Worm (Caenorhabditis elegans): ENCODE data around the gene F10G2.7.

- TF ChIP-seq nhr-28 (tag; optimal IDR thresholded peaks at IDR 0.05) (no peak), daf-12 (tag; optimal IDR thresholded peaks at IDR 0.05) (no peak), elt-1 (tag; optimal IDR thresholded peaks at IDR 0.05) (no peak), fos-1 (tag; optimal IDR thresholded peaks at IDR 0.05) (no peak), elt-2 (tag; optimal IDR thresholded peaks at IDR 0.05) (no peak), ztf-11 (tag; optimal IDR thresholded peaks at IDR 0.05) (no peak), unc-62 (GFP tag; optimal IDR thresholded peaks at IDR 0.05) (no peak), ama-1 (optimal IDR thresholded peaks at IDR 0.05) (no peak)
Observed at ce11 chrV:7355464-7355863, 18.3 kb upstream of the F10G2.7 start, which contains the start of gene tag-293.

All from whole organism, L3 larva.